Fruit fly (Drosophila melanogaster) whole organism: Measurements from ENCODE around the gene CG13056.

Source experiments
- Dll ChIP-seq: fragments of >200 bp; optimal IDR thresholded peaks from 2 replicates; lab custom pipeline; 2017
- EcR ChIP-seq, 2 experiments: fragments of >200 bp; optimal IDR thresholded peaks; 2 replicates each; lab custom pipeline; 2017; ENCODE audit warnings: missing biosample characterization in 2 of 2, missing genetic modification characterization in 2 of 2, missing genetic modification reagents in 2 of 2
- pan ChIP-seq: fragments of >200 bp; optimal IDR thresholded peaks from 2 replicates; lab custom pipeline; 2017
- psq ChIP-seq: fragments of >200 bp; optimal IDR thresholded peaks from 2 replicates; lab custom pipeline; 2017
- usp ChIP-seq: fragments of >200 bp; optimal IDR thresholded peaks from 2 replicates; lab custom pipeline; 2017; ENCODE audit warnings: missing biosample characterization, missing genetic modification characterization, mixed read lengths

- TF ChIP-seq usp (GFP tag; lab: Kevin White, UChicago) = no peak
- TF ChIP-seq pan (lab: Kevin White, UChicago) = no peak
- TF ChIP-seq Dll (lab: Kevin White, UChicago) = no peak
- no peak for TF ChIP-seq psq
- no peak for TF ChIP-seq EcR (GFP tag; optimal IDR thresholded peaks at IDR 0.05; lab: Kevin White, UChicago)
Measured at dm6 chr3L:16289067-16289466, 44.0 kb upstream of the CG13056 start.
